Worm (Caenorhabditis elegans) whole organism, L4 larva: ENCODE measurements around the gene tbc-10.

ENCODE experiments used
- R02D3.7 ChIP-seq: fragments of 150-350 bp; sonication (generic microtip); optimal IDR thresholded peaks from 3 replicates; lab custom pipeline; 2014; ENCODE audit warnings: missing biosample characterization, missing genetic modification characterization
- aly-2 ChIP-seq: sonication (generic microtip); optimal IDR thresholded peaks from 2 replicates; lab custom pipeline; 2018; ENCODE audit warnings: missing biosample characterization, missing genetic modification characterization
- ama-1 ChIP-seq: fragments of 150-350 bp; optimal IDR thresholded peaks from 2 replicates; lab custom pipeline; 2014; ENCODE audit warnings: inconsistent platforms, mixed read lengths
- ceh-20 ChIP-seq: fragments of 200-800 bp; sonication (Bioruptor generic); IDR thresholded peaks from 2 replicates; pipeline ENCODE4 v1.3.6; 2022; ENCODE audit warnings: missing genetic modification reagents, missing genetic modification characterization, missing compliant biosample characterization
- ceh-82 ChIP-seq: sonication (generic microtip); optimal IDR thresholded peaks from 2 replicates; lab custom pipeline; 2017; ENCODE audit warnings: missing biosample characterization, missing genetic modification characterization
- daf-19 ChIP-seq: fragments of 200-800 bp; sonication (Bioruptor generic); conservative IDR thresholded peaks from 2 replicates; pipeline ENCODE4 v1.3.6; 2022; ENCODE audit warnings: missing genetic modification characterization, missing compliant biosample characterization
- egl-27 ChIP-seq: sonication (generic microtip); optimal IDR thresholded peaks from 3 replicates; lab custom pipeline; 2017; ENCODE audit warnings: missing biosample characterization, missing genetic modification reagents, missing genetic modification characterization
- gei-8 ChIP-seq: fragments of 200-800 bp; sonication (Bioruptor generic); optimal IDR thresholded peaks from 2 replicates; lab custom pipeline; 2018; ENCODE audit warnings: mild to moderate bottlenecking, missing genetic modification characterization, missing compliant biosample characterization
- hmg-1.1 ChIP-seq: fragments of 200-800 bp; sonication (Bioruptor generic); IDR thresholded peaks from 2 replicates; pipeline ENCODE4 v1.3.6; 2022; ENCODE audit warnings: missing genetic modification reagents, missing genetic modification characterization, missing compliant biosample characterization
- jun-1 ChIP-seq: fragments of 150-350 bp; optimal IDR thresholded peaks from 2 replicates; lab custom pipeline; 2014; ENCODE audit warnings: missing biosample characterization, missing genetic modification reagents, missing genetic modification characterization
- lin-13 ChIP-seq: fragments of 150-350 bp; optimal IDR thresholded peaks from 2 replicates; lab custom pipeline; 2014; ENCODE audit warnings: missing biosample characterization, missing genetic modification reagents, missing genetic modification characterization
- lir-3 ChIP-seq: sonication (generic microtip); optimal IDR thresholded peaks from 2 replicates; lab custom pipeline; 2016; ENCODE audit warnings: mild to moderate bottlenecking, missing genetic modification characterization, missing compliant biosample characterization
- lsy-2 ChIP-seq, 2 experiments: fragments of 150-350 bp in 1 of 2; sonication (generic microtip) in 1 of 2; optimal IDR thresholded peaks; 2 replicates each; lab custom pipeline; 2014 to 2017; ENCODE audit warnings: missing biosample characterization in 2 of 2, missing genetic modification characterization in 2 of 2
- nhr-102 ChIP-seq: sonication (generic microtip); optimal IDR thresholded peaks from 2 replicates; lab custom pipeline; 2016; ENCODE audit warnings: mild to moderate bottlenecking, missing genetic modification characterization, moderate library complexity, missing compliant biosample characterization
- nhr-111 ChIP-seq: fragments of 200-800 bp; sonication (Bioruptor generic); optimal IDR thresholded peaks from 2 replicates; lab custom pipeline; 2018; ENCODE audit warnings: mild to moderate bottlenecking, missing genetic modification characterization, missing compliant biosample characterization
- nhr-41 ChIP-seq: fragments of 200-800 bp; sonication (Bioruptor generic); IDR thresholded peaks from 2 replicates; pipeline ENCODE4 v1.3.6; 2022; ENCODE audit warnings: missing genetic modification reagents, missing genetic modification characterization, missing compliant biosample characterization
- nhr-48 ChIP-seq: sonication (generic microtip); optimal IDR thresholded peaks from 2 replicates; lab custom pipeline; 2016; ENCODE audit warnings: mild to moderate bottlenecking, missing genetic modification characterization, missing compliant biosample characterization
- nhr-77 ChIP-seq: fragments of 150-350 bp; optimal IDR thresholded peaks from 2 replicates; lab custom pipeline; 2014; ENCODE audit warnings: missing biosample characterization, missing genetic modification characterization
- php-3 ChIP-seq: fragments of 200-800 bp; sonication (Bioruptor generic); IDR thresholded peaks from 2 replicates; pipeline ENCODE4 v1.3.6; 2022; ENCODE audit warnings: missing genetic modification reagents, missing genetic modification characterization, missing compliant biosample characterization
- pqm-1 ChIP-seq: sonication (generic microtip); optimal IDR thresholded peaks from 2 replicates; lab custom pipeline; 2017; ENCODE audit warnings: missing biosample characterization, missing genetic modification characterization
- rbr-2 ChIP-seq: sonication (generic microtip); optimal IDR thresholded peaks from 2 replicates; lab custom pipeline; 2016; ENCODE audit warnings: missing genotype, missing genetic modification characterization, missing compliant biosample characterization
- saeg-2 ChIP-seq: fragments of 200-800 bp; sonication (Bioruptor generic); IDR thresholded peaks from 2 replicates; pipeline ENCODE4 v1.3.6; 2022; ENCODE audit warnings: missing genetic modification reagents, missing genetic modification characterization, missing compliant biosample characterization
- set-16 ChIP-seq: fragments of 200-800 bp; sonication (Bioruptor generic); IDR thresholded peaks from 2 replicates; pipeline ENCODE4 v1.3.6; 2022; ENCODE audit warnings: missing genetic modification reagents, missing genetic modification characterization, missing compliant biosample characterization
- spr-3 ChIP-seq: fragments of 200-800 bp; sonication (Bioruptor generic); optimal IDR thresholded peaks from 2 replicates; lab custom pipeline; 2018; ENCODE audit warnings: mild to moderate bottlenecking, missing genetic modification characterization, missing compliant biosample characterization
- ztf-11 ChIP-seq: fragments of 150-350 bp; optimal IDR thresholded peaks from 2 replicates; lab custom pipeline; 2014; ENCODE audit warnings: missing biosample characterization, missing genetic modification characterization

Gene tbc-10

ce11 chrIII:1037173-1037572 lies 54.1 kb downstream of the tbc-10 start, which contains the start of the genes chin-1 and BE0003N10.1 (continued):
- TF ChIP-seq jun-1 (no peak), pqm-1 (tag; lab: Kevin White, UChicago) (no peak), saeg-2 (no peak), set-16 (GFP tag; lab: Robert Waterston, UW) (no peak), R02D3.7 (no peak), spr-3 (GFP tag; lab: Kevin White, UChicago) (no peak), nhr-77 (no peak), nhr-48 (tag; lab: Kevin White, UChicago) (no peak), ama-1 (no peak), nhr-111 (GFP tag; lab: Kevin White, UChicago) (no peak), rbr-2 (peak; percentile 12), hmg-1.1 (GFP tag; lab: Robert Waterston, UW) (no peak), nhr-102 (tag; lab: Kevin White, UChicago) (peak; percentile 7), aly-2 (tag; lab: Kevin White, UChicago) (no peak), egl-27 (tag; lab: Kevin White, UChicago) (no peak), lin-13 (peak; percentile 27), lsy-2 (tag; optimal IDR thresholded peaks at IDR 0.05; lab: Kevin White, UChicago) (peak in 1 of 2 experiments; percentile 76), ztf-11 (tag; lab: Kevin White, UChicago) (no peak), gei-8 (GFP tag; lab: Kevin White, UChicago) (no peak), daf-19 (GFP tag; lab: Robert Waterston, UW) (no peak), ceh-20 (no peak), php-3 (GFP tag; lab: Robert Waterston, UW) (no peak), ceh-82 (tag; lab: Kevin White, UChicago) (no peak), lir-3 (tag; lab: Kevin White, UChicago) (no peak), nhr-41 (GFP tag; lab: Robert Waterston, UW) (no peak)
- TF ChIP-seq, all 104 proteins: peak for 11
